Worm (Caenorhabditis elegans): ENCODE data around the gene csa-1.

- TF ChIP-seq ref-1 (GFP tag; conservative IDR thresholded peaks at IDR 0.05) (no peak), tab-1 (GFP tag; IDR thresholded peaks at IDR 0.05) (no peak), ztf-23 (GFP tag; IDR thresholded peaks at IDR 0.05) (no peak), cog-1 (tag; optimal IDR thresholded peaks at IDR 0.05) (no peak), med-1 (GFP tag; optimal IDR thresholded peaks at IDR 0.05; ENCODE audit: insufficient read depth) (no peak), flt-1 (GFP tag; IDR thresholded peaks at IDR 0.05) (no peak), T22C8.4 (GFP tag; IDR thresholded peaks at IDR 0.05) (no peak), klf-2 (GFP tag; conservative IDR thresholded peaks at IDR 0.05) (no peak)
These were observed at the start of gene csa-1, which contains the start of gene wdfy-2 for ce11 chrII:9319058-9319915.

All from whole organism, midembryonic.